Worm (Caenorhabditis elegans) whole organism, young adult: ENCODE results near the gene R11D1.4.

ENCODE experiments used
- B0019.2 ChIP-seq: fragments of 200-800 bp; sonication (Bioruptor generic); conservative IDR thresholded peaks from 2 replicates; pipeline ENCODE4 v1.3.6; 2022; ENCODE audit warnings: missing genetic modification reagents, missing genetic modification characterization, missing compliant biosample characterization
- B0336.3 ChIP-seq: fragments of 200-800 bp; sonication (Bioruptor generic); IDR thresholded peaks from 2 replicates; pipeline ENCODE4 v1.3.6; 2022; ENCODE audit warnings: missing genetic modification characterization, missing compliant biosample characterization
- F22D6.2 ChIP-seq: sonication (generic microtip); optimal IDR thresholded peaks from 2 replicates; lab custom pipeline; 2016; ENCODE audit warnings: mild to moderate bottlenecking, missing genetic modification characterization, missing compliant biosample characterization
- F23B12.7 ChIP-seq: sonication (generic microtip); optimal IDR thresholded peaks from 2 replicates; lab custom pipeline; 2017; ENCODE audit warnings: missing genetic modification characterization, mild to moderate bottlenecking, missing compliant biosample characterization, antibody characterized with exemption, moderate library complexity; ENCODE audit not compliant: insufficient read depth
- F33H1.4 ChIP-seq: fragments of 200-800 bp; sonication (Bioruptor generic); IDR thresholded peaks from 2 replicates; pipeline ENCODE4 v1.3.6; 2022; ENCODE audit warnings: missing genetic modification reagents, missing genetic modification characterization, missing compliant biosample characterization
- F39B2.1 ChIP-seq: fragments of 200-800 bp; sonication (Bioruptor generic); IDR thresholded peaks from 2 replicates; pipeline ENCODE4 v1.3.6; 2022; ENCODE audit warnings: missing genetic modification reagents, missing genetic modification characterization, missing compliant biosample characterization
- akir-1 ChIP-seq: fragments of 200-800 bp; sonication (Bioruptor generic); optimal IDR thresholded peaks from 2 replicates; lab custom pipeline; 2018; ENCODE audit warnings: mild to moderate bottlenecking, missing genetic modification characterization, moderate library complexity, missing compliant biosample characterization
- attf-3 ChIP-seq: fragments of 200-800 bp; sonication (Bioruptor generic); conservative IDR thresholded peaks from 2 replicates; pipeline ENCODE4 v1.3.6; 2022; ENCODE audit warnings: missing genetic modification reagents, missing genetic modification characterization, missing compliant biosample characterization
- attf-5 ChIP-seq: fragments of 200-800 bp; sonication (Bioruptor generic); optimal IDR thresholded peaks from 2 replicates; lab custom pipeline; 2018; ENCODE audit warnings: mild to moderate bottlenecking, missing genetic modification characterization, missing compliant biosample characterization
- ceh-100 ChIP-seq: fragments of 200-800 bp; sonication (Bioruptor generic); IDR thresholded peaks from 2 replicates; pipeline ENCODE4 v1.3.6; 2022; ENCODE audit warnings: missing genetic modification reagents, missing genetic modification characterization, missing compliant biosample characterization
- ceh-27 ChIP-seq: fragments of 200-800 bp; sonication (Bioruptor generic); optimal IDR thresholded peaks from 2 replicates; lab custom pipeline; 2018; ENCODE audit warnings: mild to moderate bottlenecking, missing genetic modification characterization, moderate library complexity, missing compliant biosample characterization
- ceh-58 ChIP-seq: fragments of 200-800 bp; sonication (Bioruptor generic); IDR thresholded peaks from 2 replicates; pipeline ENCODE4 v1.3.6; 2022; ENCODE audit warnings: missing genetic modification characterization, missing compliant biosample characterization
- ceh-79 ChIP-seq: sonication (generic microtip); optimal IDR thresholded peaks from 2 replicates; lab custom pipeline; 2017; ENCODE audit warnings: mild to moderate bottlenecking, missing genetic modification characterization, missing compliant biosample characterization
- chd-7 ChIP-seq: sonication (generic microtip); optimal IDR thresholded peaks from 2 replicates; lab custom pipeline; 2016; ENCODE audit warnings: mild to moderate bottlenecking, missing genetic modification characterization, moderate library complexity, missing compliant biosample characterization
- dox-1 ChIP-seq: fragments of 200-800 bp; sonication (Bioruptor generic); IDR thresholded peaks from 2 replicates; pipeline ENCODE4 v1.3.6; 2022; ENCODE audit warnings: missing genetic modification reagents, missing genetic modification characterization, missing compliant biosample characterization
- egrh-3 ChIP-seq: fragments of 200-800 bp; sonication (Bioruptor generic); IDR thresholded peaks from 2 replicates; pipeline ENCODE4 v1.3.6; 2022; ENCODE audit warnings: missing genetic modification reagents, missing genetic modification characterization, missing compliant biosample characterization
- ekl-4 ChIP-seq: fragments of 200-800 bp; sonication (Bioruptor generic); IDR thresholded peaks from 2 replicates; pipeline ENCODE4 v1.3.6; 2022; ENCODE audit warnings: missing genetic modification reagents, missing genetic modification characterization, missing compliant biosample characterization
- gei-17 ChIP-seq: fragments of 200-800 bp; sonication (Bioruptor generic); optimal IDR thresholded peaks from 2 replicates; lab custom pipeline; 2018; ENCODE audit warnings: mild to moderate bottlenecking, missing genetic modification characterization, missing compliant biosample characterization
- hlh-12 ChIP-seq: sonication (generic microtip); optimal IDR thresholded peaks from 2 replicates; lab custom pipeline; 2016; ENCODE audit warnings: missing genetic modification characterization, missing compliant biosample characterization
- hlh-26 ChIP-seq: fragments of 200-800 bp; sonication (Bioruptor generic); conservative IDR thresholded peaks from 2 replicates; pipeline ENCODE4 v1.3.6; 2022; ENCODE audit warnings: missing genetic modification reagents, missing genetic modification characterization, missing compliant biosample characterization
- hmg-1.2 ChIP-seq: fragments of 200-800 bp; sonication (Bioruptor generic); IDR thresholded peaks from 2 replicates; pipeline ENCODE4 v1.3.6; 2022; ENCODE audit warnings: missing genetic modification reagents, missing genetic modification characterization, missing compliant biosample characterization
- lag-1 ChIP-seq: fragments of 200-800 bp; sonication (Bioruptor generic); IDR thresholded peaks from 2 replicates; pipeline ENCODE4 v1.3.6; 2022; ENCODE audit warnings: missing genetic modification reagents, missing genetic modification characterization, missing compliant biosample characterization
- lin-26 ChIP-seq: fragments of 200-800 bp; sonication (Bioruptor generic); IDR thresholded peaks from 2 replicates; pipeline ENCODE4 v1.3.6; 2022; ENCODE audit warnings: missing genetic modification reagents, missing genetic modification characterization, missing compliant biosample characterization
- lin-35 ChIP-seq, 3 experiments: fragments of 150-350 bp in 2 of 3; sonication (generic microtip) in 1 of 3; optimal IDR thresholded peaks; 2 replicates each; lab custom pipeline; 2014 to 2018; ENCODE audit warnings: missing biosample characterization in 3 of 3, missing genetic modification characterization in 3 of 3, missing genetic modification reagents in 3 of 3
- lin-54 ChIP-seq: fragments of 200-800 bp; sonication (Bioruptor generic); optimal IDR thresholded peaks from 2 replicates; lab custom pipeline; 2018; ENCODE audit warnings: mild to moderate bottlenecking, missing genetic modification characterization, missing compliant biosample characterization
- madf-3 ChIP-seq: fragments of 200-800 bp; sonication (Bioruptor generic); IDR thresholded peaks from 2 replicates; pipeline ENCODE4 v1.3.6; 2022; ENCODE audit warnings: missing genetic modification reagents, missing genetic modification characterization, missing compliant biosample characterization
- madf-6 ChIP-seq: fragments of 200-800 bp; sonication (Bioruptor generic); IDR thresholded peaks from 2 replicates; pipeline ENCODE4 v1.3.6; 2022; ENCODE audit warnings: missing genetic modification reagents, missing genetic modification characterization, missing compliant biosample characterization
- madf-8 ChIP-seq: fragments of 200-800 bp; sonication (Bioruptor generic); conservative IDR thresholded peaks from 2 replicates; pipeline ENCODE4 v1.3.6; 2022; ENCODE audit warnings: missing genetic modification reagents, missing genetic modification characterization, missing compliant biosample characterization
- mcd-1 ChIP-seq: fragments of 200-800 bp; sonication (Bioruptor generic); IDR thresholded peaks from 2 replicates; pipeline ENCODE4 v1.3.6; 2022; ENCODE audit warnings: missing genetic modification reagents, missing genetic modification characterization, missing compliant biosample characterization
- nhr-179 ChIP-seq: sonication (generic microtip); optimal IDR thresholded peaks from 2 replicates; lab custom pipeline; 2016; ENCODE audit warnings: mild to moderate bottlenecking, missing genetic modification characterization, missing compliant biosample characterization
- nhr-90 ChIP-seq: sonication (generic microtip); optimal IDR thresholded peaks from 2 replicates; lab custom pipeline; 2016; ENCODE audit warnings: missing genotype, mild to moderate bottlenecking, missing genetic modification characterization, missing compliant biosample characterization
- pha-4 ChIP-seq: fragments of 150-350 bp; sonication (generic microtip); optimal IDR thresholded peaks from 2 replicates; lab custom pipeline; 2014; ENCODE audit warnings: missing biosample characterization, missing genetic modification reagents, missing genetic modification characterization
- rec-8 ChIP-seq, 2 experiments: sonication (generic microtip); optimal IDR thresholded peaks; 2 replicates each; lab custom pipeline; 2016; ENCODE audit warnings: mild to moderate bottlenecking in 2 of 2, missing genetic modification characterization in 2 of 2, missing genetic modification reagents in 2 of 2, missing genotype in 2 of 2, missing biosample characterization in 1 of 2, missing compliant biosample characterization in 1 of 2, moderate library complexity in 1 of 2
- sdz-38 ChIP-seq: sonication (generic microtip); optimal IDR thresholded peaks from 2 replicates; lab custom pipeline; 2016; ENCODE audit warnings: missing genotype, missing genetic modification characterization, missing compliant biosample characterization
- sea-2 ChIP-seq: fragments of 200-800 bp; sonication (Bioruptor generic); IDR thresholded peaks from 2 replicates; pipeline ENCODE4 v1.3.6; 2022; ENCODE audit warnings: missing genetic modification characterization, missing compliant biosample characterization
- snpc-3.4 ChIP-seq: sonication (generic microtip); optimal IDR thresholded peaks from 2 replicates; lab custom pipeline; 2017; ENCODE audit warnings: missing genetic modification characterization, mild to moderate bottlenecking, missing compliant biosample characterization, antibody characterized with exemption, moderate library complexity, missing genotype, missing genetic modification reagents
- tbx-9 ChIP-seq: sonication (generic microtip); optimal IDR thresholded peaks from 2 replicates; lab custom pipeline; 2016; ENCODE audit warnings: borderline replicate concordance, missing genetic modification characterization, inconsistent platforms, missing compliant biosample characterization
- tlf-1 ChIP-seq: fragments of 200-800 bp; sonication (Bioruptor generic); optimal IDR thresholded peaks from 2 replicates; lab custom pipeline; 2018; ENCODE audit warnings: mild to moderate bottlenecking, missing genetic modification characterization, missing compliant biosample characterization
- zfh-2 ChIP-seq: fragments of 200-800 bp; sonication (Bioruptor generic); conservative IDR thresholded peaks from 2 replicates; pipeline ENCODE4 v1.3.6; 2022; ENCODE audit warnings: missing genetic modification reagents, missing genetic modification characterization, missing compliant biosample characterization

R11D1.4 gene

ce11 chrV:12727104-12727637, 13.2 kb upstream of the R11D1.4 start, which contains the start of gene R11D1.13 (continued):
- TF ChIP-seq B0336.3 (GFP tag; lab: Robert Waterston, UW) (peak; percentile 51), zfh-2 (GFP tag; lab: Robert Waterston, UW) (no peak), lin-35 (GFP tag; optimal IDR thresholded peaks at IDR 0.05; lab: Kevin White, UChicago) (peak in 1 of 3 experiments; percentile 5), pha-4 (tag; lab: Kevin White, UChicago) (no peak), ceh-58 (GFP tag; lab: Robert Waterston, UW) (no peak), tlf-1 (GFP tag; lab: Kevin White, UChicago) (no peak), madf-6 (GFP tag; lab: Robert Waterston, UW) (peak; percentile 54; the same call in 1 of the 2 replicates), madf-8 (no peak), snpc-3.4 (tag; lab: Kevin White, UChicago) (no peak), ekl-4 (GFP tag; lab: Robert Waterston, UW) (0 out of 2 replicates have a peak, but pooled peaks have one; percentile 34), ceh-27 (no peak), hlh-12 (tag; lab: Kevin White, UChicago) (no peak), nhr-179 (no peak), F33H1.4 (GFP tag; lab: Robert Waterston, UW) (no peak), ceh-100 (GFP tag; lab: Robert Waterston, UW) (no peak), akir-1 (no peak), F23B12.7 (tag; lab: Kevin White, UChicago) (no peak), F22D6.2 (no peak), nhr-90 (tag; lab: Kevin White, UChicago) (no peak), tbx-9 (tag; lab: Kevin White, UChicago) (no peak), attf-5 (GFP tag; lab: Kevin White, UChicago) (no peak), sea-2 (GFP tag; lab: Robert Waterston, UW) (no peak), lag-1 (GFP tag; lab: Robert Waterston, UW) (no peak)

- TF ChIP-seq ceh-79 (tag; lab: Kevin White, UChicago): no peak
- no peak for TF ChIP-seq attf-3
- no peak for TF ChIP-seq lin-26
- TF ChIP-seq lin-54: no peak
- TF ChIP-seq hlh-26 (GFP tag; lab: Robert Waterston, UW): no peak
- TF ChIP-seq rec-8 (tag; optimal IDR thresholded peaks at IDR 0.05; lab: Kevin White, UChicago): no peak
- TF ChIP-seq lin-35 (GFP tag; optimal IDR thresholded peaks at IDR 0.05; lab: Kevin White, UChicago): no peak
- TF ChIP-seq chd-7 (tag; lab: Kevin White, UChicago): no peak
- no peak for TF ChIP-seq sdz-38 (tag; lab: Kevin White, UChicago)
- TF ChIP-seq ekl-4 (GFP tag; lab: Robert Waterston, UW): no peak
Observed at ce11 chrV:12725893-12726292, 11.9 kb upstream of the R11D1.4 start, which contains the start of gene R11D1.12. TSS of gene R11D1.12 (minus strand) at chrV:12725993.

ce11 chrV:12719713-12720112, 5.7 kb upstream of the R11D1.4 start, which contains the start of gene R11D1.7:
TSS of gene R11D1.7 (plus strand) at chrV:12720013.
- TF ChIP-seq egrh-3 (GFP tag; lab: Robert Waterston, UW) (no peak), gei-17 (GFP tag; lab: Kevin White, UChicago) (no peak), madf-3 (GFP tag; lab: Robert Waterston, UW) (no peak), mcd-1 (GFP tag; lab: Robert Waterston, UW) (no peak), hmg-1.2 (no peak), dox-1 (no peak), B0019.2 (GFP tag; lab: Robert Waterston, UW) (no peak), ceh-100 (GFP tag; lab: Robert Waterston, UW) (no peak), F39B2.1 (GFP tag; lab: Robert Waterston, UW) (no peak)
